Worm (Caenorhabditis elegans) whole organism, mixed stage, embryonic: Measurements from ENCODE around the gene acr-9.

Experiments used
- ceh-39 ChIP-seq: fragments of 150-350 bp; optimal IDR thresholded peaks from 2 replicates; lab custom pipeline; 2014; ENCODE audit warnings: missing biosample characterization, missing genetic modification characterization
- ceh-43 ChIP-seq: fragments of 200-800 bp; sonication (Bioruptor generic); optimal IDR thresholded peaks from 2 replicates; lab custom pipeline; 2018; ENCODE audit warnings: mild to moderate bottlenecking, missing genetic modification characterization, moderate library complexity, missing compliant biosample characterization
- ces-1 ChIP-seq: fragments of 150-350 bp; optimal IDR thresholded peaks from 2 replicates; lab custom pipeline; 2014; ENCODE audit warnings: missing biosample characterization, missing genetic modification reagents, missing genetic modification characterization
- drap-1 ChIP-seq: fragments of 200-800 bp; sonication (Bioruptor generic); optimal IDR thresholded peaks from 3 replicates; lab custom pipeline; 2018; ENCODE audit warnings: mild to moderate bottlenecking, missing genetic modification characterization, missing compliant biosample characterization
- mab-5 ChIP-seq: fragments of 150-350 bp; optimal IDR thresholded peaks from 2 replicates; lab custom pipeline; 2014; ENCODE audit warnings: missing biosample characterization, missing genetic modification characterization
- nhr-12 ChIP-seq: fragments of 150-350 bp; optimal IDR thresholded peaks from 2 replicates; lab custom pipeline; 2014; ENCODE audit warnings: missing biosample characterization, missing genetic modification characterization
- nhr-237 ChIP-seq: fragments of 150-350 bp; optimal IDR thresholded peaks from 2 replicates; lab custom pipeline; 2014; ENCODE audit warnings: missing biosample characterization, missing genetic modification characterization
- pha-4 ChIP-seq: fragments of 150-350 bp; optimal IDR thresholded peaks from 2 replicates; lab custom pipeline; 2018; ENCODE audit warnings: missing biosample characterization, missing genetic modification reagents, missing genetic modification characterization
- snpc-4 ChIP-seq: fragments of 150-350 bp; optimal IDR thresholded peaks from 2 replicates; lab custom pipeline; 2014; ENCODE audit warnings: missing biosample characterization, missing genetic modification characterization
- unc-62 ChIP-seq: fragments of 150-350 bp; optimal IDR thresholded peaks from 2 replicates; lab custom pipeline; 2014; ENCODE audit warnings: missing biosample characterization, missing genetic modification reagents, missing genetic modification characterization

DNA sequence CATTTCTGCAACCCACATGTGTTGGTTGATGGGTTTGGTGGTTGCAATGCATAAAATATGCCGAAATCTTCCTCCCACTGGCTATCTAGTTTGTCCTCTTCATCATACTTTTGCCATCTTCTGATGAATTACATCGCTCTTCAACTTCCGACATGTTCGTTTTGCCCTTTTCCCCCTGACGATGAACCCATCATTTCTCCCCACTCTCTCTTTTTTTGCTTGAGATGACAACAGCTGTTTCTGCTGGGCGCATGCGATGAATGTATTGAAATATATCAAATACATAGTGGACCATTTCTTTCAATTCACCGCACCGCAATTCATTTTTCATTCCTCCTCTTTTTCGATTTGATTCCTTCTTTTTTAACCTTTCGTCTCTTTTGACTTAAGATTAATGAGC is 24.3 kb upstream of the acr-9 start:
- TF ChIP-seq pha-4 (tag; lab: Kevin White, UChicago), result no peak
- no peak for TF ChIP-seq mab-5
- TF ChIP-seq drap-1 (GFP tag; lab: Kevin White, UChicago), result no peak
- no peak for TF ChIP-seq ces-1 (GFP tag; lab: Kevin White, UChicago)
- TF ChIP-seq snpc-4 (tag; lab: Kevin White, UChicago), result no peak
- no peak for TF ChIP-seq nhr-237 (tag; lab: Kevin White, UChicago)
- TF ChIP-seq nhr-12 (tag; lab: Kevin White, UChicago), result no peak
- TF ChIP-seq ceh-43 (GFP tag; lab: Kevin White, UChicago), result no peak
- TF ChIP-seq unc-62 (GFP tag; lab: Kevin White, UChicago), result no peak
- no peak for TF ChIP-seq ceh-39 (tag; lab: Kevin White, UChicago)
